Fruit fly (Drosophila melanogaster): ENCODE data around the gene Ice2.

- TF ChIP-seq psq (optimal IDR thresholded peaks at IDR 0.05) = no peak
- no peak for TF ChIP-seq Myc (optimal IDR thresholded peaks at IDR 0.05)
These were observed 5.8 kb upstream of the Ice2 start for dm6 chr3R:21124225-21124624.
